Fruit fly (Drosophila melanogaster) whole organism, embryonic: Measurements from ENCODE around the gene CG4467.
A peak's percentile ranks its signal among the peaks of the same experiment; 100 is the strongest.

ENCODE experiments used
- CG12155 ChIP-seq: fragments of 200-800 bp; sonication (Bioruptor generic); optimal IDR thresholded peaks from 3 replicates; lab custom pipeline; 2016; ENCODE audit warnings: missing biosample characterization, missing genetic modification characterization
- CG12769 ChIP-seq: fragments of 200-800 bp; sonication (Bioruptor generic); optimal IDR thresholded peaks from 2 replicates; lab custom pipeline; 2019; ENCODE audit warnings: missing biosample characterization, mild to moderate bottlenecking, missing genetic modification characterization, moderate library complexity
- CG12942 ChIP-seq: fragments of 200-800 bp; sonication (Bioruptor generic); optimal IDR thresholded peaks from 3 replicates; lab custom pipeline; 2016; ENCODE audit warnings: missing biosample characterization, missing genetic modification characterization
- CG14965 ChIP-seq: fragments of 200-800 bp; sonication (Bioruptor generic); optimal IDR thresholded peaks from 2 replicates; lab custom pipeline; 2016; ENCODE audit warnings: missing biosample characterization, missing genetic modification characterization, borderline replicate concordance
- CG15073 ChIP-seq: fragments of 200-800 bp; sonication (Bioruptor generic); optimal IDR thresholded peaks from 2 replicates; lab custom pipeline; 2016; ENCODE audit warnings: missing biosample characterization, missing genetic modification characterization
- CG15479 ChIP-seq: fragments of 200-800 bp; sonication (Bioruptor generic); optimal IDR thresholded peaks from 3 replicates; lab custom pipeline; 2019; ENCODE audit warnings: missing biosample characterization, mild to moderate bottlenecking, missing genetic modification characterization, moderate library complexity
- CG18011 ChIP-seq: fragments of 200-800 bp; sonication (Bioruptor generic); optimal IDR thresholded peaks from 2 replicates; lab custom pipeline; 2017; ENCODE audit warnings: missing biosample characterization, missing genetic modification characterization, mild to moderate bottlenecking, moderate library complexity, missing genotype
- CG2120 ChIP-seq: fragments of 200-800 bp; sonication (Bioruptor generic); optimal IDR thresholded peaks from 3 replicates; lab custom pipeline; 2016; ENCODE audit warnings: missing biosample characterization, missing genetic modification characterization
- CG2129 ChIP-seq: fragments of 200-800 bp; sonication (Bioruptor generic); IDR thresholded peaks from 2 replicates; pipeline ENCODE4 v1.3.6; 2022; ENCODE audit warnings: missing biosample characterization, missing genetic modification characterization; ENCODE audit not compliant: partially characterized antibody
- CG2889 ChIP-seq: fragments of 200-800 bp; sonication (Bioruptor generic); IDR thresholded peaks from 3 replicates; pipeline ENCODE4 v1.3.6; 2022; ENCODE audit warnings: missing biosample characterization, missing genetic modification characterization
- CG31224 ChIP-seq: fragments of 200-800 bp; sonication (Bioruptor generic); IDR thresholded peaks from 2 replicates; pipeline ENCODE4 v1.3.6; 2022; ENCODE audit warnings: missing biosample characterization, missing genetic modification characterization
- CG3407 ChIP-seq: fragments of 200-800 bp; sonication (Bioruptor generic); optimal IDR thresholded peaks from 2 replicates; lab custom pipeline; 2018; ENCODE audit warnings: missing biosample characterization, mild to moderate bottlenecking, missing genetic modification characterization
- CG34376 ChIP-seq: fragments of 200-800 bp; sonication (Bioruptor generic); optimal IDR thresholded peaks from 2 replicates; lab custom pipeline; 2018; ENCODE audit warnings: missing biosample characterization, mild to moderate bottlenecking, missing genetic modification characterization
- CG3838 ChIP-seq: fragments of 200-800 bp; sonication (Bioruptor generic); optimal IDR thresholded peaks from 3 replicates; lab custom pipeline; 2016; ENCODE audit warnings: missing biosample characterization, missing genetic modification characterization
- CG4282 ChIP-seq: fragments of 200-800 bp; sonication (Bioruptor generic); optimal IDR thresholded peaks from 2 replicates; lab custom pipeline; 2016; ENCODE audit warnings: missing biosample characterization, missing genetic modification characterization
- CG8924 ChIP-seq: fragments of 200-800 bp; optimal IDR thresholded peaks from 3 replicates; lab custom pipeline; 2019; ENCODE audit warnings: missing biosample characterization, mild to moderate bottlenecking, missing genetic modification characterization, moderate library complexity
- Camta ChIP-seq: fragments of 200-800 bp; sonication (Bioruptor generic); optimal IDR thresholded peaks from 2 replicates; lab custom pipeline; 2016; ENCODE audit warnings: missing biosample characterization, missing genetic modification characterization
- CrebB ChIP-seq: fragments of 200-800 bp; sonication (Bioruptor generic); optimal IDR thresholded peaks from 3 replicates; lab custom pipeline; 2018; ENCODE audit warnings: missing biosample characterization, mild to moderate bottlenecking, missing genetic modification characterization
- Dek ChIP-seq: fragments of 200-800 bp; sonication (Bioruptor generic); optimal IDR thresholded peaks from 3 replicates; lab custom pipeline; 2019; ENCODE audit warnings: missing biosample characterization, mild to moderate bottlenecking, missing genetic modification characterization, moderate library complexity
- Dll ChIP-seq: fragments of 200-800 bp; sonication (Bioruptor generic); IDR thresholded peaks from 4 replicates; pipeline ENCODE4 v1.3.6; 2022; ENCODE audit warnings: missing biosample characterization, missing genetic modification characterization; ENCODE audit not compliant: partially characterized antibody
- Dref ChIP-seq: fragments of 200-800 bp; sonication (Bioruptor generic); IDR thresholded peaks from 2 replicates; pipeline ENCODE4 v1.3.6; 2022; ENCODE audit warnings: missing biosample characterization, missing genetic modification characterization
- Drgx ChIP-seq: fragments of 200-800 bp; sonication (Bioruptor generic); IDR thresholded peaks from 2 replicates; pipeline ENCODE4 v1.3.6; 2022; ENCODE audit warnings: missing biosample characterization, missing genetic modification characterization
- ERR ChIP-seq: fragments of 200-800 bp; sonication (Bioruptor generic); optimal IDR thresholded peaks from 2 replicates; lab custom pipeline; 2016; ENCODE audit warnings: missing biosample characterization, missing genetic modification characterization
- Eip74EF ChIP-seq, 2 experiments: fragments of 200-800 bp in 1 of 2; fragments of >200 bp in 1 of 2; sonication (Bioruptor generic) in 1 of 2; optimal IDR thresholded peaks; 2 replicates each; lab custom pipeline; 2017 to 2019; ENCODE audit warnings: missing biosample characterization in 2 of 2, missing genetic modification characterization in 2 of 2, mild to moderate bottlenecking in 1 of 2, moderate library complexity in 1 of 2
- Fer1 ChIP-seq: fragments of 200-800 bp; sonication (Bioruptor generic); optimal IDR thresholded peaks from 2 replicates; lab custom pipeline; 2017; ENCODE audit warnings: missing biosample characterization, mild to moderate bottlenecking, missing genetic modification characterization
- Gug ChIP-seq: fragments of 200-800 bp; sonication (Bioruptor generic); IDR thresholded peaks from 4 replicates; pipeline ENCODE4 v1.3.6; 2022; ENCODE audit warnings: missing biosample characterization, missing genetic modification characterization
- HLH3B ChIP-seq: fragments of 200-800 bp; sonication (Bioruptor generic); IDR thresholded peaks from 2 replicates; pipeline ENCODE4 v1.3.6; 2022; ENCODE audit warnings: missing biosample characterization, missing genetic modification characterization
- Ravus ChIP-seq: fragments of 200-800 bp; sonication (Bioruptor generic); IDR thresholded peaks from 2 replicates; pipeline ENCODE4 v1.3.6; 2022; ENCODE audit warnings: missing biosample characterization, missing genetic modification characterization
- Taf1 ChIP-seq: fragments of 200-800 bp; sonication (Bioruptor generic); IDR thresholded peaks from 2 replicates; pipeline ENCODE4 v1.3.6; 2022; ENCODE audit warnings: missing biosample characterization, missing genetic modification characterization
- Trl ChIP-seq, 3 experiments: fragments of >200 bp in 2 of 3; fragments of 200-800 bp in 1 of 3; sonication (Bioruptor generic) in 1 of 3; optimal IDR thresholded peaks; 2 replicates in 1 of 3; 3 replicates in 2 of 3; lab custom pipeline; 2016 to 2017; ENCODE audit warnings: missing biosample characterization in 1 of 3, missing genetic modification characterization in 1 of 3
- Vsx1 ChIP-seq: fragments of 200-800 bp; sonication (Bioruptor generic); optimal IDR thresholded peaks from 2 replicates; lab custom pipeline; 2017; ENCODE audit warnings: missing biosample characterization, mild to moderate bottlenecking, missing genetic modification characterization, missing genetic modification reagents
- Xbp1 ChIP-seq: fragments of 200-800 bp; sonication (Bioruptor generic); optimal IDR thresholded peaks from 3 replicates; lab custom pipeline; 2016; ENCODE audit warnings: missing biosample characterization, mild to moderate bottlenecking, missing genetic modification characterization
- corto ChIP-seq: fragments of 200-800 bp; sonication (Bioruptor generic); optimal IDR thresholded peaks from 2 replicates; lab custom pipeline; 2016; ENCODE audit warnings: missing biosample characterization, mild to moderate bottlenecking, missing genetic modification characterization, moderate library complexity
- crc ChIP-seq: fragments of 200-800 bp; sonication (Bioruptor generic); optimal IDR thresholded peaks from 2 replicates; lab custom pipeline; 2016; ENCODE audit warnings: missing biosample characterization, missing genetic modification characterization
- dan ChIP-seq: fragments of 200-800 bp; sonication (Bioruptor generic); IDR thresholded peaks from 2 replicates; pipeline ENCODE4 v1.3.6; 2022; ENCODE audit warnings: missing biosample characterization, missing genetic modification characterization
- dpn ChIP-seq, 2 experiments: fragments of 200-800 bp; sonication (Bioruptor generic); optimal IDR thresholded peaks; 3 replicates each; lab custom pipeline; 2016; ENCODE audit warnings: missing biosample characterization in 2 of 2, missing genetic modification characterization in 2 of 2
- esg ChIP-seq: fragments of 200-800 bp; sonication (Bioruptor generic); conservative IDR thresholded peaks from 2 replicates; pipeline ENCODE4 v1.3.6; 2022; ENCODE audit warnings: missing biosample characterization, missing genetic modification characterization
- h ChIP-seq: fragments of >200 bp; optimal IDR thresholded peaks from 2 replicates; lab custom pipeline; 2017
- hth ChIP-seq: fragments of >200 bp; optimal IDR thresholded peaks from 2 replicates; lab custom pipeline; 2017; ENCODE audit warnings: inconsistent platforms
- luna ChIP-seq: fragments of 200-800 bp; sonication (Bioruptor generic); optimal IDR thresholded peaks from 2 replicates; lab custom pipeline; 2016; ENCODE audit warnings: missing biosample characterization, missing genetic modification characterization
- otp ChIP-seq: fragments of 200-800 bp; sonication (Bioruptor generic); IDR thresholded peaks from 3 replicates; pipeline ENCODE4, ENCODE4 v1.3.6; 2022; ENCODE audit warnings: missing biosample characterization, missing genetic modification characterization
- pho ChIP-seq: fragments of 200-800 bp; sonication (Bioruptor generic); optimal IDR thresholded peaks from 2 replicates; lab custom pipeline; 2016; ENCODE audit warnings: missing biosample characterization, missing genetic modification characterization
- pita ChIP-seq: fragments of 200-800 bp; sonication (Bioruptor generic); optimal IDR thresholded peaks from 2 replicates; lab custom pipeline; 2017; ENCODE audit warnings: missing biosample characterization, mild to moderate bottlenecking, missing genetic modification characterization
- psq ChIP-seq: fragments of 200-800 bp; sonication (Bioruptor generic); optimal IDR thresholded peaks from 2 replicates; lab custom pipeline; 2017; ENCODE audit warnings: missing biosample characterization, missing genetic modification characterization
- rib ChIP-seq: fragments of 200-800 bp; sonication (Bioruptor generic); IDR thresholded peaks from 2 replicates; pipeline ENCODE4 v1.3.6; 2022; ENCODE audit warnings: missing biosample characterization, missing genetic modification characterization
- row ChIP-seq: fragments of 200-800 bp; sonication (Bioruptor generic); IDR thresholded peaks from 3 replicates; pipeline ENCODE4 v1.3.6; 2022; ENCODE audit warnings: missing biosample characterization, missing genetic modification characterization
- sc ChIP-seq, 3 experiments: fragments of >200 bp in 2 of 3; fragments of 200-800 bp in 1 of 3; sonication (Bioruptor generic) in 1 of 3; optimal IDR thresholded peaks; 2 replicates in 2 of 3; 3 replicates in 1 of 3; lab custom pipeline; 2017; ENCODE audit warnings: mild to moderate bottlenecking in 1 of 3, missing biosample characterization in 1 of 3, missing genetic modification characterization in 1 of 3, missing genetic modification reagents in 1 of 3
- sim ChIP-seq: fragments of 200-800 bp; sonication (Bioruptor generic); IDR thresholded peaks from 2 replicates; pipeline ENCODE4 v1.3.6; 2022; ENCODE audit warnings: missing biosample characterization, missing genetic modification characterization
- sima ChIP-seq: fragments of 200-800 bp; sonication (Bioruptor generic); optimal IDR thresholded peaks from 2 replicates; lab custom pipeline; 2016; ENCODE audit warnings: missing biosample characterization, missing genetic modification characterization
- toy ChIP-seq: fragments of 200-800 bp; sonication (Bioruptor generic); IDR thresholded peaks from 2 replicates; pipeline ENCODE4 v1.3.6; 2022; ENCODE audit warnings: missing biosample characterization, missing genetic modification characterization

Gene CG4467

DNA sequence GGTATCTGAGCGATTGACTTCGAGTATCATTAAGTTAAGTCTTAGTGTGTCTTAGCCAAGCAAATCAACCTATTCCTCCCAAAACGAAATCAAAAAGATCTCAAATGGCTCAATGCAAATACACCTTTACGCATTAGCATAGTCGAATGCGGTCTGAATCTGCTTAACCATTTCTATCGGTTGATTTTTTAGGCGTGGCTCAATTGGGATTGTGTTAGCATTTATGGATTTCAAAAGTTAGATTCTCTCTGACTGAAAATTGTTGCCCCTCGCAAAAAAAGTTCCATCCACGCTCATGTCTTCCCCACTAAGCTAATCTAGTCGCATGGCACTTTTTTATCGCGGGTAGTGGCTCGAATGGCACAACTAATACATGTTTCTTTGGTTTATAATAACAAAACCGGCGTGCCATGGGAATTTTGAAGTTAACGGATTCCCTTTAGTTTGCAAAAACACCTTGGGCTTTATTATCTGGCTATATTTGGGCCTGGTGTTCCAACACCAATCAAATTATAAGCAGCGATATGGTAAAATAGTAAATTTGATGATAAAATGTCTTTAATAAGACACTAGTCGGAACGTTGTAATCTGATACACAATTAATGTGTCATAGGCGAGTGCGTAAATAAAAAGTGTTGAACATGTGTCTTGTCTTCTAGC, 20.0 kb downstream of the CG4467 start (continued):
- TF ChIP-seq CrebB (tag; lab: Kevin White, UChicago) (no peak), sim (GFP tag; lab: Robert Waterston, UW) (no peak), Trl (optimal IDR thresholded peaks at IDR 0.05; lab: Kevin White, UChicago) (peak in 1 of 2 experiments; percentile 74), Trl (GFP tag; optimal IDR thresholded peaks at IDR 0.05; lab: Kevin White, UChicago) (no peak), Dll (GFP tag; lab: Robert Waterston, UW) (no peak), CG31224 (GFP tag; lab: Robert Waterston, UW) (0 out of 2 replicates have a peak, but pooled peaks have one; percentile 38), dpn (GFP tag; optimal IDR thresholded peaks at IDR 0.05; lab: Kevin White, UChicago) (peak in 1 of 2 experiments; percentile 10), pita (no peak), CG18011 (GFP tag; lab: Kevin White, UChicago) (no peak), dan (GFP tag; lab: Robert Waterston, UW) (no peak), Dek (tag; lab: Kevin White, UChicago) (peak; percentile 49), ERR (GFP tag; lab: Kevin White, UChicago) (peak; percentile 6), CG2889 (GFP tag; lab: Robert Waterston, UW) (no peak), CG2120 (peak; percentile 81), psq (GFP tag; lab: Kevin White, UChicago) (no peak), Vsx1 (GFP tag; lab: Kevin White, UChicago) (peak; percentile 25), HLH3B (GFP tag; lab: Robert Waterston, UW) (no peak), CG3838 (no peak), rib (GFP tag; lab: Robert Waterston, UW) (no peak), hth (no peak), Drgx (GFP tag; lab: Robert Waterston, UW) (no peak), otp (GFP tag; lab: Robert Waterston, UW) (no peak), luna (GFP tag; lab: Kevin White, UChicago) (no peak), CG12942 (no peak), Ravus (no peak), Camta (GFP tag; lab: Kevin White, UChicago) (no peak), Gug (peak; percentile 39; the same call in 1 of the 4 replicates), Fer1 (GFP tag; lab: Kevin White, UChicago) (peak; percentile 43), esg (no peak), crc (GFP tag; lab: Kevin White, UChicago) (no peak), CG3407 (GFP tag; lab: Kevin White, UChicago) (no peak), CG4282 (GFP tag; lab: Kevin White, UChicago) (no peak), corto (GFP tag; lab: Kevin White, UChicago) (no peak), toy (GFP tag; lab: Robert Waterston, UW) (no peak), CG8924 (tag; lab: Kevin White, UChicago) (no peak), CG14965 (GFP tag; lab: Kevin White, UChicago) (no peak), CG34376 (GFP tag; lab: Kevin White, UChicago) (peak; percentile 89), CG12769 (peak; percentile 88), CG15479 (no peak), CG2129 (GFP tag; lab: Robert Waterston, UW) (no peak), CG12155 (GFP tag; lab: Kevin White, UChicago) (peak; percentile 35), Eip74EF (GFP tag; optimal IDR thresholded peaks at IDR 0.05; lab: Kevin White, UChicago) (peak in 1 of 2 experiments; percentile 17), row (GFP tag; lab: Robert Waterston, UW) (no peak), Taf1 (no peak), CG15073 (GFP tag; lab: Kevin White, UChicago) (no peak), pho (GFP tag; lab: Kevin White, UChicago) (peak; percentile 51), h (lab: Kevin White, UChicago) (no peak), Dref (GFP tag; lab: Robert Waterston, UW) (no peak), sima (GFP tag; lab: Kevin White, UChicago) (no peak), sc (optimal IDR thresholded peaks at IDR 0.05; lab: Kevin White, UChicago) (no peak), sc (GFP tag; optimal IDR thresholded peaks at IDR 0.05; lab: Kevin White, UChicago) (no peak), Xbp1 (GFP tag; lab: Kevin White, UChicago) (no peak)
